Fruit fly (Drosophila melanogaster): ENCODE measurements around the gene RpS14b.

Gene RpS14b

DNA sequence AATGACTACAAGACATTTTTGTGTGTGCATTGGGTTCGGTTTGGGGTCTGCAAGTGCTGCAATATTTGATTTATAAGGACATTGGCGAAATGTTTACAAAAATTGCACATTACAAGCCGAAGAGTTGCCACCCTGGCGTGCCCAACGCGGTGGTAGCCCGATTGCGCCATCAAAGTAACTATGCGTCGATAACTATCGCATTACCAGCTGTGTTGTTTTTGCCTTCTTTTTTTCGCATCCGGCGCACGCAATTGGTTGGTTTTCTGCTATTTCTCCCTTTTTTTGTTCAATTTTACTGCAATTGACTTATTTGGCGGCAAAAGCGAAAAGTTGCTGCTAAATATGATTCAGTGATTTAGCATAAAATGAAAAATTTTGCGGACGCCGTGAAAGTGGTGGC is at the start of gene RpS14b (continued):
- TF ChIP-seq CG6792 (GFP tag; optimal IDR thresholded peaks at IDR 0.05) (peak; percentile 54), esn (GFP tag; optimal IDR thresholded peaks at IDR 0.05) (peak; percentile 77), dsx (GFP tag; optimal IDR thresholded peaks at IDR 0.05; ENCODE audit: poor library complexity, severe bottlenecking) (peak; percentile 8), Ets21C (GFP tag; optimal IDR thresholded peaks at IDR 0.05) (no peak), Hr4 (GFP tag; optimal IDR thresholded peaks at IDR 0.05) (no peak), svp (GFP tag) (peak; percentile 21), CG11762 (GFP tag; optimal IDR thresholded peaks at IDR 0.05; ENCODE audit: insufficient read depth) (no peak), CG3919 (GFP tag; optimal IDR thresholded peaks at IDR 0.05) (peak; percentile 68)

DNA sequence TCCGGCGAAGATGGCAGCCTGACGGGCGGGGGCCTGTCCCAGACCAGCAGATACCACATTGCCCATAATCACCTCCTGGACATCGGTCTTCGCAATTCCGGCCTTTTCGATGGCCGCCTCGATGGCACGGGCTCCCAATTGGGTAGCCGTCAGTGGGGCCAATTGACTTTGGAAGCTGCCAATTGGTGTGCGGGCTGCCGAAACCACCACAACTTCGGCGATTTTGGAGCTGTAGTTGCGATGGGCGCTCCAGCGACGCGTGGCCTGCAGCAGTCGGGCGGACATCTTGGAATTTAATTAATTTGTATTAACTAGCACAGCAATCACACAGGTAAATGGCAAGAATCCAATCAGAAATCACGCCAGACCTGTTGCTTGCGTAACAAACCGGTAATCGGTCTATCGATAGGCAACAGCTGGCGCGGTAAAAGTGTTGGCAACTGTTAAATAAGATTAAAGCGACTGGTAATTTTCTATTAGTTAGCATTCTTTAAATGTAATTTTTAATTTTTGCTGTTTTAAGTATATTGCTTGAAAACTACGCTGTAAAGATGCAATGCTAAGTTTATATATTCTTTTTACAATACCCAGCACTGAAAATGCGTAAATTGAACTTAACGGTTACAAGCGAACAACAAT is 46.2 kb upstream of the RpS14b start, which contains the start of gene Acat1:
TSS of gene Acat1 (minus strand) at position 400 of the 639 bp plus-strand sequence.
- peak; percentile 94 for TF ChIP-seq Eip78C (GFP tag)
- peak; percentile 22 for TF ChIP-seq Eip93F (GFP tag; optimal IDR thresholded peaks at IDR 0.05)
- no peak for TF ChIP-seq Hr38 (GFP tag; optimal IDR thresholded peaks at IDR 0.05)
- TF ChIP-seq CG34406 (GFP tag; optimal IDR thresholded peaks at IDR 0.05) = peak; percentile 57
- TF ChIP-seq fd59A (GFP tag; optimal IDR thresholded peaks at IDR 0.05) = no peak
- TF ChIP-seq Met (GFP tag; optimal IDR thresholded peaks at IDR 0.05) = peak; percentile 84
- TF ChIP-seq CG6163 (GFP tag; IDR thresholded peaks at IDR 0.05) = peak; percentile 82
- peak; percentile 69 for TF ChIP-seq Ets21C (GFP tag; optimal IDR thresholded peaks at IDR 0.05)
- peak; percentile 86 for TF ChIP-seq lz (GFP tag; optimal IDR thresholded peaks at IDR 0.05)
- TF ChIP-seq spab (GFP tag; optimal IDR thresholded peaks at IDR 0.05) = no peak
- peak; percentile 79 for TF ChIP-seq Sox14 (GFP tag; optimal IDR thresholded peaks at IDR 0.05)
- peak; percentile 60 for TF ChIP-seq Ets96B (tag; optimal IDR thresholded peaks at IDR 0.05)
- peak; percentile 83 for TF ChIP-seq Sox102F (GFP tag; optimal IDR thresholded peaks at IDR 0.05)
- peak; percentile 77 for TF ChIP-seq acj6 (GFP tag; optimal IDR thresholded peaks at IDR 0.05)
- peak; percentile 84 for TF ChIP-seq topi (GFP tag; optimal IDR thresholded peaks at IDR 0.05)
- TF ChIP-seq CG7368 (GFP tag; optimal IDR thresholded peaks at IDR 0.05) = peak; percentile 72
- peak; percentile 19 for TF ChIP-seq CG4318 (GFP tag; optimal IDR thresholded peaks at IDR 0.05)
- TF ChIP-seq CG11762 (GFP tag; optimal IDR thresholded peaks at IDR 0.05; ENCODE audit: insufficient read depth) = peak; percentile 59
- peak; percentile 40 for TF ChIP-seq CG11902 (GFP tag; optimal IDR thresholded peaks at IDR 0.05)
- TF ChIP-seq achi (GFP tag; optimal IDR thresholded peaks at IDR 0.05) = peak; percentile 76
- TF ChIP-seq Blimp-1 (GFP tag; optimal IDR thresholded peaks at IDR 0.05) = no peak
- no peak for TF ChIP-seq CG16779 (tag; optimal IDR thresholded peaks at IDR 0.05)
- no peak for TF ChIP-seq CG11294 (GFP tag; IDR thresholded peaks at IDR 0.05)
- peak; percentile 23 for TF ChIP-seq CG6808 (GFP tag; optimal IDR thresholded peaks at IDR 0.05)
- TF ChIP-seq CG6792 (GFP tag; optimal IDR thresholded peaks at IDR 0.05) = peak; percentile 70
- TF ChIP-seq salr (GFP tag; optimal IDR thresholded peaks at IDR 0.05) = peak in 1 of 2 experiments; percentile 49
- peak; percentile 78 for TF ChIP-seq net (GFP tag; optimal IDR thresholded peaks at IDR 0.05)
- peak; percentile 76 for TF ChIP-seq Hr4 (GFP tag; optimal IDR thresholded peaks at IDR 0.05)
- peak; percentile 85 for TF ChIP-seq svp (GFP tag)
- TF ChIP-seq CG3919 (GFP tag; optimal IDR thresholded peaks at IDR 0.05) = peak; percentile 83
- TF ChIP-seq CG8319 (GFP tag; optimal IDR thresholded peaks at IDR 0.05) = peak; percentile 74
- TF ChIP-seq dsx (GFP tag; optimal IDR thresholded peaks at IDR 0.05; ENCODE audit: poor library complexity, severe bottlenecking) = no peak
- TF ChIP-seq CG8632 (GFP tag; optimal IDR thresholded peaks at IDR 0.05) = peak; percentile 65
- no peak for TF ChIP-seq fkh (GFP tag; optimal IDR thresholded peaks at IDR 0.05)
- peak; percentile 86 for TF ChIP-seq pdm3 (GFP tag; optimal IDR thresholded peaks at IDR 0.05)
- TF ChIP-seq OdsH (GFP tag; optimal IDR thresholded peaks at IDR 0.05) = peak; percentile 79
- peak; percentile 84 for TF ChIP-seq Eip75B (GFP tag; optimal IDR thresholded peaks at IDR 0.05)
- TF ChIP-seq CG10669 (GFP tag; optimal IDR thresholded peaks at IDR 0.05) = peak; percentile 71
- TF ChIP-seq Gug (GFP tag; IDR thresholded peaks at IDR 0.05) = peak; percentile 36
- TF ChIP-seq dac (GFP tag; optimal IDR thresholded peaks at IDR 0.05) = peak; percentile 25
- peak; percentile 1 to 42 for TF ChIP-seq ss (GFP tag; optimal IDR thresholded peaks at IDR 0.05)
- peak; percentile 78 for TF ChIP-seq Smox (GFP tag; optimal IDR thresholded peaks at IDR 0.05)
- TF ChIP-seq fd85E (GFP tag; optimal IDR thresholded peaks at IDR 0.05) = peak; percentile 38
- peak; percentile 75 for TF ChIP-seq CG31627 (GFP tag; optimal IDR thresholded peaks at IDR 0.05)
- peak; percentile 86 for TF ChIP-seq esn (GFP tag; optimal IDR thresholded peaks at IDR 0.05)
- TF ChIP-seq CG8119 (GFP tag; IDR thresholded peaks at IDR 0.05) = peak; percentile 39; the same call in 2 of the 3 replicates
- TF ChIP-seq vri (GFP tag; optimal IDR thresholded peaks at IDR 0.05) = peak; percentile 94
